Worm (Caenorhabditis elegans) whole organism, dauer: ENCODE data around the gene T20G5.13.

Source experiments
- unc-62 ChIP-seq: sonication (generic microtip); optimal IDR thresholded peaks from 2 replicates; lab custom pipeline; 2017; ENCODE audit warnings: missing biosample characterization, missing genetic modification reagents, missing genetic modification characterization

T20G5.13 gene

DNA sequence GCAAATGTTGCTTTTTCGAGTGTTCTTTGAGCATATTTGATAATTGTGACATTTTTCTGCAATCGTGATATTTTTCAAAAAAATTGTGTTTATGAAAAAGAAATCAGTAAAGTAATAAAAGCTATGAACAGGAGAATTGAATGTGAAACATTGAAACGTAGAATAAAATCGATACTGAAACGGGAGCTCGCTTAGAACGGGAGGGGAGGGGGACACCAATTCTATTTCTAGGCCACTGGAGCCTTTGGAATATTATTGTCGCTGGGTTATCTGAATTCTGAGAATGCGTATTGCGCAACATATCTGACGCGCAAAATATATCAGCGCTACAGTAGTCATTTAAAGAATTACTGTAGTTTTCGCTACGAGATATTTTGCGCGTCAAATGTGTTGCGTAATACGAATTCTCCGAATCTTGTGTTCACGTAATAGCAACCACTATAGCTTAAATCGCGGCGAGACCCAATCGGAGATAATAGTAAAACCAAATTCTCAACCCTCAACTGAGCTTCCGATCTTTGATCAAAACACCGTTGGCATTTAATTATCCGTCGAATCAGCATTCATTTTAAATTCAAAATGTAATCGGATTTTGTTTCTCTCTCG is 10.9 kb upstream of the T20G5.13 start, which contains the start of the genes blos-1 and best-18:
Gene blos-1, minus strand, starts transcription at position 58 of the 606 bp plus-strand sequence.
Gene best-18, plus strand, starts transcription at position 508 of the 606 bp plus-strand sequence.
- TF ChIP-seq unc-62 (GFP tag; lab: Kevin White, UChicago), result no peak

DNA sequence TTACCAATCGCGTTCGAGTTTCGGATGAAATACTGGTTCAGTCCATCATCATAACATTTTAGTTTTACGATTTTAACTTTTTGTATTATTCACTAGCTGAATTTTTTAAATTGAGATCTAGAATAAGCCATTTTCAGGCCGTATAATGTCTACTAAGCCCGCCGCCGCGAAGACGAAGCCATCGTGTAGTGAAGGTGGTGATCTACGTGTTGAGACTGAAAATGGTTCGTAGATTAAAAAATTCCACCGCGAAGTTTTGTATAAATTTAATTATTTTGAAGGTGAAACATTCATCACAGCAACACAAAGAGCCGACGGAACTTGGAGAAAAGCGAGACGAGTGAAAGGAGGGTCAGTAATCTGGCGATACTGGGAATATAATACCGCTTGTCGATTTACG is 8.6 kb upstream of the T20G5.13 start, which contains the start of gene T20G5.9:
Gene T20G5.9, plus strand, starts transcription at position 138 of the 400 bp plus-strand sequence.
- no peak for TF ChIP-seq unc-62 (GFP tag; lab: Kevin White, UChicago)

DNA sequence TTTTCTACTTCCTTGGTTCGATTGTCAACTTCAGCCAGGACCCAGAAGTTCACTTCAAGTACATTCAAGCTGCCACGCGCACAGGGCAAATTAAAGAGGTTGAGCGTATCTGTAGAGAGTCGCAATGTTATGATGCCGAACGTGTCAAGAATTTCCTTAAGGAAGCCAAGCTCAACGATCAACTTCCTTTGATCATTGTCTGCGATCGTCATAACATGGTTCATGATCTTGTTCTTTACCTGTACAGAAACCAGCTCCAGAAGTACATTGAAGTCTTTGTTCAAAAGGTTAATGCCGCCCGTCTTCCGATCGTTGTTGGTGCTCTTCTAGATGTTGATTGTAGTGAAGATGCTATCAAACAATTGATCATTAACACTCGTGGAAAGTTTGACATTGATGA is 5.2 kb upstream of the T20G5.13 start:
- no peak for TF ChIP-seq unc-62 (GFP tag; lab: Kevin White, UChicago)

DNA sequence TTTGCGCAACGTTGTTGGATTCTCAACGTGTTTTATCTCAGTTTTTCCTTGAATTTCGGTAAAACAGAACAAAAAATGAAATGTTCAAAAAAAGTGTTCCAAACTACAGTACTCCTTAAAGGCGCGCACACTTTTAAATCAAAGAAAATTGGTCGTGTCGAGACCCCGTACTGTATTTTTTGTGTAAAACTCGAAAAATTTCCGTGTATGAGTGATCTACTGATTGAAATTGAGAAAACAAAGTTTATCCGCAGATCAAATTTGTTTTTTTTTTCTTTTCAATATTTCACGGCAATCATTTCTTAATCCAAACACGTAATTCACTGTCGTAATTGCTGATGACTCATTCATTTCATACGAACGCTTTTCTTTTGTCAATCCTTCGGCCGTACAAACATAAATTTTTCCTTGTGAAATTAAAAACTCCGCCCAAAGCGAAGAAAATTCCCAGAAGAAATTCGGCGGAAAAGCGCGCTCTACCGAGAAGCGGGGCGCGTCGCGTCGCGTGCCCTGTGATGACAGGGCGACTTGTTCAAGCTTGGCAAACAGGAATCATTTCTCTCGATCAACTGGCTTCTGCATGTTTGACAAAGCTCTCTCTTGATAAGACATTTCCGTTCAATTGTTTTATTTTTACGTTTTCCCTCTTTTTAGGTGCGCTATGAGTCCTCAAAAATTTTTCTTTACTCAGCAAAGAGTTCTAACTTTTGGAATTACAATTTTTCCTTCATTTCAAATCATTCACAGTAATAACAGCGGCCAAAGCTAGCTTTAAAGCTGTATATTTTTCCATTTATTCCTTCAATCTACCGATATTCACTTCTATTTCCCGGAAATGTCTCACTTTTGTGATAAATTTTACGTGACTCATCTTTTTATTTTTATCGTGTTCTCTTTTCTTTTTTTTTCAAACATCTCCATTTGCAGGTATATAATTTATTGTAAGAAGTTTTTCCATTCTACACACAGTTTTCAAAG is 2.0 kb upstream of the T20G5.13 start, which contains the start of gene chc-1:
Gene chc-1, plus strand, starts transcription at position 928 of the 978 bp plus-strand sequence.
- TF ChIP-seq unc-62 (GFP tag; lab: Kevin White, UChicago), result no peak

DNA sequence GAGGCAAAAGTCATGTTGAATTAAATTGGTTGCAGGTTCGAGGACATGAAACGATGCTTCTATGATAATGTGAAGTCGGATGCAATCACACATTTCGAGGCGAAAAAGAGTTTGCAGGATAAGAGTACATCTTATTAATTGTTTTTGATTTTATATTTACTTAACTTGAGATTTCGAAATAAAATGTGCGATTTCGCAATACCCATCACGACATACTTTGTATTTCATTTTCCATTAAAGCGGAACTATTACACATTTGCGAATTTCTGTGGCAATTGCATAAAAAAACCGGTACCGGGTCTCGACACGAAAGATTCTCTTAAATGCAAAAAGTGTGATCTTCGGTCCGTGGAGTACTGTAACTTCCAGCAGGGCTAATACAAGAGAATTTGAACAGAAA is 1.3 kb upstream of the T20G5.13 start:
- no peak for TF ChIP-seq unc-62 (GFP tag; lab: Kevin White, UChicago)

DNA sequence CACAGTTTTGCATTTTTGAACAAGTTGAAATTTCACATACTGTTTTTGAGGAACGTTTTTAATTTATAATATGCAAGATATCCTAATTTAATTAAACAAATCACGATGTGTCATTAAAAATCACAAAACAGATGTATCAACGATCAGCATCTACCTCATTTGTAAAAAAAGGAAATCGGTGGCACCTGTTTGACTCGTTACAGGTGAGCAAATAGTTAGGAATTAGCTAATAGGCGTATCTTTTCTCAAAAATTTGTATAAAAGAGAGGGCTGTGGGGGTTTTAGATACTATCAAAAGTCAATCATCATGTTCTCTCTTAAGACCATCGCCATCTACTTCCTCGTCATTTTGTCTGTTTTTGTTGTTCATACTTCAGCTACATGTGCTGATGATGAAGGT is 2.1 kb downstream of the T20G5.13 start, which contains the start of gene T20G5.8:
Gene T20G5.8, plus strand, starts transcription at position 301 of the 400 bp plus-strand sequence.
- no peak for TF ChIP-seq unc-62 (GFP tag; lab: Kevin White, UChicago)

DNA sequence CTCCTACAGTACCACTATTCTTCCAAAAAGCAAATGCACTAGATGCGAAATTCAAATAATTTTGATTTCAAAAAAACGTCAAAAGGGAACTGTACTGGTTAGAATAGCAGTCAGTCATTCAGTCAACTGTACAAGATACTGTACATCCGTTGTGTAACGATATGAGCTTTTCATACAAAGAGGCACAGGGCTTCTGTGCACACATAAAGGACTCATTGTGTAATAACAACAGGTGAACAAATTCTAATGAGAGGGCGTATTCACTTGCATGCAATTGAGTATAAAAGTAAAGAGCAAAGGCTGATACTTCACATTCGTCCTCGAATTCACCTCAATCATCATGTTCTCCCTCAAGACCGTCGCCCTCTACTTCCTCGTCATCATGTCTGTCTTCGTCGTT is 3.7 kb downstream of the T20G5.13 start, which contains the start of gene dod-6:
Gene dod-6, plus strand, starts transcription at position 301 of the 400 bp plus-strand sequence.
- no peak for TF ChIP-seq unc-62 (GFP tag; lab: Kevin White, UChicago)

DNA sequence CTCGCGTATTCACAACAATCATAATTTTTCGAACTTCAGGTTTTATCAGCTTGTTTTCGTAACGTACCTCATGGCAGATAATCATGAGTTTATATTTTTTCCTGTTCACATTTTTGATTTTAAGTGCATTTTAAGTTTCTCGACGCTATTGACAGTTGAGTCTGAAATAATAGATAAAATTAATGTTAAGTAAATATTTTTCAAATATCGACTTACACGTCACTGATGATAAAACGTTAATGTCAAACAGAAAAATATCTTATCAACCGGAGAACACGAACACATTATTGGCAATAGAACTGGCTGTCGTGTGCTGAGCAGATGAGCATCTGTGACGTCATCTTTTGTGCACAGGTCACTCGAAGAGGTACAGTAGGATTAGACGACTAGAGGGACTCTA is 4.3 kb downstream of the T20G5.13 start:
- no peak for TF ChIP-seq unc-62 (GFP tag; lab: Kevin White, UChicago)

DNA sequence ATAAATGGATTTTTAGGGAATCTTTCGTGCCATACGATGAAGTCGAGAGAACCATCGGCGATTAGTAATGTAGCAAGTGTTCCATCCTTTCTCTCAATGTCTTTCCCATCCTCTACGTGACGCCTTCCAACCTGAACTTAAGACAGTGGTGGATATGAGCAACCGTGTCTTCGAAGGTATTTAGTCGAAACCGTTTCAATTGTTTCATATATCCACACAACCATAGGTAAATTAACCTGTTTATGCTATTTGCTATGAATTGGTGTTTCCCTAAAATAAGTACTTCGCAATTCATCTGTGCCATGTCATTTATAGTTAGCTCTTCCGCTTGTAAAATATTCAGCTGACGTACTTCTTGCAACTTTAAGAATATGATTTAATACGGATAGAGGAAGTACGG is 5.2 kb downstream of the T20G5.13 start:
- no peak for TF ChIP-seq unc-62 (GFP tag; lab: Kevin White, UChicago)

DNA sequence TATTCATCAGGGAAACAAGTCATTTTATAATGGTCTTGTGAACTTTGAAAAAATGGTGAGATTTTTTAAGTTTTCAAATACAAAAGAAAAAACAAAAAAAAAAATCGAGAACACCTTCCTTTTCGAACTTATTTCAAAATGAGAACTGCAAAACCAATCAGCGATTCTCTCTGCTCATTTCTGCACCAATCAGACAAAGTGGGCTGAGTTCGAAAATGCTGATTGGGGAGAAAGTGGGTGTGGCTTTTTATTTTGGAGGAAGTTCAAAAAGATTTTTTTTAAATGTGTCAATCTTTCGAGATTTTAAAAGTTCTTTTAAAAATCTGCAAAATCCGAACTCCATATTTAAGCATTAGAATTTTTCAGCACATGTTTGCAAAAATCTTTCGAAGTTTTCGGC is 6.6 kb downstream of the T20G5.13 start:
- TF ChIP-seq unc-62 (GFP tag; lab: Kevin White, UChicago), result no peak

DNA sequence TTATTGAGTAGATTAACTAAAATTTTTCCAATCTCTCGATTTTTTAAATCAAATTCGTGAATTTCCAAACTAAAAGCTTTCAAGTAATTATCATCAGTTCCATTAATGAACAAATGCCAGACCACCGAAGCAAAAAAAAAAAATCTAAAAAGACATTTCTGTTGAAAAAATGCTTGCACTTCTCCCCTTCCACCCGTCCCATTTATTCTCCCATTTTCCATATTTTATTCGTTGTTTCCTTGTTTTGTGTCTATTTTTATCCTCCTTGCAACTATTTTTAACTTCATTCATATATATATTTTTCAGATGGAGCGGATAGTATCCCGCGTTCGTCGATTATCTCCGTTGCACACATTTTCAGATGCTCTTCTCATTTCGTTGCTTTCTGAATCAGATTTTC is 12.2 kb downstream of the T20G5.13 start, which contains the start of gene epac-1:
Gene epac-1, plus strand, starts transcription at position 301 of the 400 bp plus-strand sequence.
- no peak for TF ChIP-seq unc-62 (GFP tag; lab: Kevin White, UChicago)

DNA sequence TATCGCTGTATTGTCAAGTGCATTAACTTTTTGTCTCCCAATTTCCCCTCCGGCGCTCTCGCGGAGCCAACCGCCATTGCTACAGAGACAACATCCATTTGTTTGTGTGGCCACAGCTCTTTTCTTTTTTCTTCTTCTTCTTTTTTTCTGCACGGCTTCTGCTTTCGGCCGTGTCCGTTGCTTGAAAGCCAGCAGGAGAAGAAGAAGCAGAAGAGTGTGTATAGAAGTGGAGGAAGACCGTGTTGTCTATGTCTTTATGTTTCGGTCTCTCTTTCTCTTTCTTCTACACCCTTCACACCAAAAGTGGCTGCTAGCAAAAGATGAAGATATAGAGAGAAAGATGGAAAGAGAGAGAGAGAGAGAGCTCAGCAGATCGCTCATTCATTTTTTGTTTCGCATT is 13.3 kb downstream of the T20G5.13 start:
- no peak for TF ChIP-seq unc-62 (GFP tag; lab: Kevin White, UChicago)

DNA sequence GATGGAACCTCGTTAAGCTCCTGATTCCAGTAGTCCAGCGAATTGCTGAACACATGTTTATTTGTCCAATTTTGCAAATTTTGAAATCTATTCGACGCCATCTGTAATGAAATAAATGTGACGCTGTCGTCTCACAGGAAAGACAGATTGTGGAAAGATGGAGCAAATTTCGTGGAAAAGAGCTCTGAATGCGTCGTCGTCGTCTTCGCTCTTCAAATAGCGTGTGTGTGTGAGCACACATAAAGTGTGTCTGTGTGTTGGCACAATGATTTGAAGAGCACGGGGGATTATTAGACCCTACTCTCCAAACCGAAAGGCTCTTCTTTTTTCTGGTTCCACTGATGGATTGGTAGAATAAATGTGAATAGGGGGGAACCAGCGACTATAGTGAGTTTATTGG is 15.0 kb downstream of the T20G5.13 start, which contains the start of gene unc-47:
Gene unc-47, minus strand, starts transcription at position 101 of the 400 bp plus-strand sequence.
- no peak for TF ChIP-seq unc-62 (GFP tag; lab: Kevin White, UChicago)

DNA sequence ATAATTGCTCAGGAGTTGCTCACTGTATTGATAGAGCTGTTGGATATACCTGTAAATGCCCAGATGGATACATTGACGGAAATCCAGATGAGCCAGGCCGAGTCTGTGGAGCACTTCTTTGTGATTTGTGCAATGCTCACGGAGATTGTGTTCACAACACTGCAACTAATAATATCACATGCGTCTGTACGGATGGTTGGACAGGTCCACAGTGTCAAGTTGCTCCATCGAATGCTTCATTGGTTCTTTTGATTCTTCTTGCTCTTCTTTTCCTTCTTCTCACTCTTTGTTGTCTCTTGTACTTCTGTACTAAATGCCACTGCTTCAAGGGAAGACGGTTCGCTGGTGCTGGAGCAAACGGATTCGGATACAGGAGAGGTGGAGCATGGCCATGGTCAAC is 19.3 kb downstream of the T20G5.13 start:
- no peak for TF ChIP-seq unc-62 (GFP tag; lab: Kevin White, UChicago)

DNA sequence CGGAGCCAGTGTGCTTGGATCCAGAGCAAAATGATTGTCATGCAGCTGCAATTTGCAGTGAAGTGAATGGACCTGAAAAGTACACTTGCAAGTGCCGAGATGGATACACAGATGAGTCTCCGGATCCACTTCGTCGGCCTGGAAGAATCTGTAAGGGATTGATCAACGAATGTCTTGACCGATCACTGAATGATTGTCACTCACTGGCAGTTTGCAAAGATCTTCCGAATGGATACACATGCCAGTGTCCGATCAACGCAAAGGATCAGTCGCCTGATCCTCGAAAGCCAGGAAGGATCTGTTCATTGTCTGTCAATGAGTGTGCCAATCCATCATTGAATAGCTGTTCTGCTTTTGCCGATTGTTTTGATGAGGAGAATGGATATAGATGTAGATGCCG is 21.7 kb downstream of the T20G5.13 start:
- no peak for TF ChIP-seq unc-62 (GFP tag; lab: Kevin White, UChicago)

DNA sequence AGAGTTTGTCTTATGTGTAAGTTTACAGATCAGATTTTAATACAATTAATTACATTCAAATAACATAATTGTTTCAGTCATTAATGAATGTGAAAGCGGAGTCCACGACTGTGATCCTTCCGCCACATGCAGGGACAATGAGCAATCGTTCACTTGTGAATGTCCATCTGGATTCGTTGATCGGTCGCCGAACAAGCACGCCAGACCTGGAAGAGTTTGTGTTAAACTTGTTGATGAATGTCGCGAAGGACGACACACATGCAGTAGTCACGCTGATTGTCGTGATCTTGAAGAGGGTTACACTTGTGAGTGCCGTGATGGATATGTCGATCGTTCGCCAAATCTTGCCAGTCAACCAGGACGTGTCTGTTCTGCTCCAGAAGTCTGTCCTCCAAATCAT is 22.6 kb downstream of the T20G5.13 start:
- TF ChIP-seq unc-62 (GFP tag; lab: Kevin White, UChicago), result no peak
